Worm (Caenorhabditis elegans) whole organism, L2 larva: ENCODE measurements around the gene srd-21.
"Not testable (repeated sequence)": the region's sequence is repeated elsewhere in the genome, so short reads cannot be mapped to it uniquely, and the experiment has no call there.

Experiments used
- C34F6.9 ChIP-seq: fragments of 150-350 bp; optimal IDR thresholded peaks from 2 replicates; lab custom pipeline; 2014; ENCODE audit warnings: missing biosample characterization, missing genetic modification characterization
- R02D3.7 ChIP-seq: fragments of 150-350 bp; optimal IDR thresholded peaks from 2 replicates; lab custom pipeline; 2014; ENCODE audit warnings: missing biosample characterization, missing genetic modification characterization
- Y55F3AM.14 ChIP-seq: fragments of 200-800 bp; sonication (Bioruptor generic); optimal IDR thresholded peaks from 2 replicates; lab custom pipeline; 2018; ENCODE audit warnings: mild to moderate bottlenecking, missing genetic modification characterization, missing compliant biosample characterization
- alr-1 ChIP-seq: fragments of 150-350 bp; optimal IDR thresholded peaks from 2 replicates; lab custom pipeline; 2014; ENCODE audit warnings: missing biosample characterization, missing genetic modification characterization
- aly-2 ChIP-seq: fragments of 150-350 bp; optimal IDR thresholded peaks from 2 replicates; lab custom pipeline; 2014; ENCODE audit warnings: missing biosample characterization, missing genetic modification characterization
- ama-1 ChIP-seq: fragments of 150-350 bp; optimal IDR thresholded peaks from 2 replicates; lab custom pipeline; 2018; ENCODE audit warnings: inconsistent platforms
- ceh-16 ChIP-seq: fragments of 150-350 bp; optimal IDR thresholded peaks from 2 replicates; lab custom pipeline; 2014; ENCODE audit warnings: missing biosample characterization, missing genetic modification characterization
- ceh-82 ChIP-seq: fragments of 150-350 bp; optimal IDR thresholded peaks from 2 replicates; lab custom pipeline; 2014; ENCODE audit warnings: missing biosample characterization, missing genetic modification characterization
- crh-2 ChIP-seq: sonication (generic microtip); optimal IDR thresholded peaks from 2 replicates; lab custom pipeline; 2017; ENCODE audit warnings: missing biosample characterization, missing genetic modification characterization
- dmd-4 ChIP-seq: sonication (generic microtip); optimal IDR thresholded peaks from 2 replicates; lab custom pipeline; 2017; ENCODE audit warnings: missing biosample characterization, missing genetic modification characterization
- egl-27 ChIP-seq: sonication (generic microtip); optimal IDR thresholded peaks from 3 replicates; lab custom pipeline; 2017; ENCODE audit warnings: missing biosample characterization, missing genetic modification reagents, missing genetic modification characterization
- elt-1 ChIP-seq: fragments of 150-350 bp; optimal IDR thresholded peaks from 2 replicates; lab custom pipeline; 2014; ENCODE audit warnings: missing biosample characterization, missing genetic modification characterization
- lsy-2 ChIP-seq, 2 experiments: fragments of 150-350 bp in 1 of 2; sonication (generic microtip) in 1 of 2; optimal IDR thresholded peaks; 2 replicates each; lab custom pipeline; 2014 to 2017; ENCODE audit warnings: missing biosample characterization in 2 of 2, missing genetic modification characterization in 2 of 2
- mab-5 ChIP-seq: fragments of 150-350 bp; optimal IDR thresholded peaks from 2 replicates; lab custom pipeline; 2014; ENCODE audit warnings: missing biosample characterization, missing genetic modification characterization
- mbf-1 ChIP-seq: sonication (generic microtip); optimal IDR thresholded peaks from 2 replicates; lab custom pipeline; 2017; ENCODE audit warnings: missing biosample characterization, missing genetic modification characterization
- mdl-1 ChIP-seq, 2 experiments: fragments of 150-350 bp in 1 of 2; sonication (generic microtip) in 1 of 2; optimal IDR thresholded peaks; 2 replicates each; lab custom pipeline; 2017; ENCODE audit warnings: missing biosample characterization in 2 of 2, missing genetic modification characterization in 2 of 2
- nhr-10 ChIP-seq: sonication (generic microtip); optimal IDR thresholded peaks from 2 replicates; lab custom pipeline; 2017; ENCODE audit warnings: missing biosample characterization, missing genetic modification characterization
- nhr-12 ChIP-seq: fragments of 150-350 bp; optimal IDR thresholded peaks from 2 replicates; lab custom pipeline; 2014; ENCODE audit warnings: missing biosample characterization, missing genetic modification characterization
- nhr-129 ChIP-seq: fragments of 150-350 bp; optimal IDR thresholded peaks from 2 replicates; lab custom pipeline; 2014; ENCODE audit warnings: missing biosample characterization, missing genetic modification characterization
- nhr-21 ChIP-seq: fragments of 150-350 bp; optimal IDR thresholded peaks from 2 replicates; lab custom pipeline; 2014; ENCODE audit warnings: missing biosample characterization, missing genetic modification characterization
- nhr-23 ChIP-seq: fragments of 150-350 bp; optimal IDR thresholded peaks from 2 replicates; lab custom pipeline; 2014; ENCODE audit warnings: missing biosample characterization, missing genetic modification reagents, missing genetic modification characterization
- nhr-237 ChIP-seq: fragments of 150-350 bp; optimal IDR thresholded peaks from 2 replicates; lab custom pipeline; 2014; ENCODE audit warnings: missing biosample characterization, missing genetic modification characterization
- nhr-25 ChIP-seq: fragments of 150-350 bp; sonication (generic microtip); optimal IDR thresholded peaks from 3 replicates; lab custom pipeline; 2014; ENCODE audit warnings: missing biosample characterization, missing genetic modification characterization
- nhr-6 ChIP-seq: fragments of 150-350 bp; optimal IDR thresholded peaks from 2 replicates; lab custom pipeline; 2014; ENCODE audit warnings: missing biosample characterization, missing genetic modification characterization
- nhr-77 ChIP-seq: fragments of 150-350 bp; optimal IDR thresholded peaks from 2 replicates; lab custom pipeline; 2014; ENCODE audit warnings: missing biosample characterization, missing genetic modification characterization
- peb-1 ChIP-seq: fragments of 150-350 bp; optimal IDR thresholded peaks from 2 replicates; lab custom pipeline; 2014; ENCODE audit warnings: missing biosample characterization, missing genetic modification characterization
- skn-1 ChIP-seq: sonication (generic microtip); optimal IDR thresholded peaks from 2 replicates; lab custom pipeline; 2017; ENCODE audit warnings: missing biosample characterization, missing genetic modification characterization
- sma-9 ChIP-seq, 2 experiments: fragments of 150-350 bp in 1 of 2; sonication (generic microtip) in 1 of 2; optimal IDR thresholded peaks; 2 replicates each; lab custom pipeline; 2014 to 2016; ENCODE audit warnings: missing genetic modification characterization in 2 of 2, mild to moderate bottlenecking in 1 of 2, missing biosample characterization in 1 of 2, missing compliant biosample characterization in 1 of 2, missing genetic modification reagents in 1 of 2, moderate library complexity in 1 of 2
- snpc-4 ChIP-seq: fragments of 150-350 bp; optimal IDR thresholded peaks from 2 replicates; lab custom pipeline; 2014; ENCODE audit warnings: missing biosample characterization, missing genetic modification characterization
- unc-39 ChIP-seq: fragments of 150-350 bp; optimal IDR thresholded peaks from 2 replicates; lab custom pipeline; 2014; ENCODE audit warnings: missing biosample characterization, missing genetic modification characterization
- unc-62 ChIP-seq: fragments of 150-350 bp; optimal IDR thresholded peaks from 2 replicates; lab custom pipeline; 2014; ENCODE audit warnings: missing biosample characterization, missing genetic modification reagents, missing genetic modification characterization
- ztf-1 ChIP-seq: fragments of 200-800 bp; sonication (Bioruptor generic); conservative IDR thresholded peaks from 2 replicates; pipeline ENCODE4 v1.3.6; 2022; ENCODE audit warnings: missing genetic modification characterization, missing compliant biosample characterization
- ztf-11 ChIP-seq: sonication (generic microtip); optimal IDR thresholded peaks from 2 replicates; lab custom pipeline; 2017; ENCODE audit warnings: missing biosample characterization, missing genetic modification characterization
- ztf-4 ChIP-seq: fragments of 150-350 bp; optimal IDR thresholded peaks from 2 replicates; lab custom pipeline; 2014; ENCODE audit warnings: missing biosample characterization, missing genetic modification characterization

Gene srd-21

ce11 chrV:16649200-16649599 lies 19.5 kb downstream of the srd-21 start, which contains the start of gene W06G6.11:
Gene W06G6.11, minus strand, starts transcription at chrV:16649300.
- not testable (repeated sequence) for TF ChIP-seq ama-1 (lab: Kevin White, UChicago); nhr-6; nhr-129 (tag; lab: Kevin White, UChicago)

- not testable (repeated sequence) for TF ChIP-seq nhr-23 (tag; lab: Kevin White, UChicago); mab-5; nhr-25 (tag; lab: Kevin White, UChicago)
Measured at ce11 chrV:16654242-16654641, 24.5 kb downstream of the srd-21 start, which contains the start of gene W06G6.15. Gene W06G6.15, plus strand, starts transcription at chrV:16654542.

ce11 chrV:16660816-16661215 lies 31.1 kb downstream of the srd-21 start, which contains the start of gene Y70C5B.2:
Gene Y70C5B.2, minus strand, starts transcription at chrV:16660916.
- TF ChIP-seq elt-1 (tag; lab: Kevin White, UChicago); mab-5; nhr-77 (tag; lab: Kevin White, UChicago): not testable (repeated sequence)

- TF ChIP-seq egl-27 (tag; lab: Kevin White, UChicago) (no peak), snpc-4 (no peak), lsy-2 (tag; optimal IDR thresholded peaks at IDR 0.05; lab: Kevin White, UChicago) (no peak), alr-1 (tag; lab: Kevin White, UChicago) (no peak), ztf-11 (no peak), crh-2 (tag; lab: Kevin White, UChicago) (no peak)
Measured at ce11 chrV:16666647-16667046, 36.9 kb downstream of the srd-21 start, which contains the start of gene F14F8.14. Gene F14F8.14, minus strand, starts transcription at chrV:16666747.

- no peak for TF ChIP-seq ztf-1 (GFP tag; lab: Robert Waterston, UW)
- TF ChIP-seq, all 48 proteins: peak for 0
Measured at ce11 chrV:16668473-16668872, 38.8 kb downstream of the srd-21 start, which contains the start of gene F14F8.9. Gene F14F8.9, minus strand, starts transcription at chrV:16668573.

- TF ChIP-seq ztf-1 (GFP tag; lab: Robert Waterston, UW), result no peak
- no peak for TF ChIP-seq nhr-10
Measured at ce11 chrV:16671190-16671589, 41.5 kb downstream of the srd-21 start, which contains the start of gene str-61. Gene str-61, minus strand, starts transcription at chrV:16671290.

- TF ChIP-seq ceh-82 (tag; lab: Kevin White, UChicago) (no peak), ztf-4 (no peak), nhr-12 (tag; lab: Kevin White, UChicago) (no peak), ztf-1 (GFP tag; lab: Robert Waterston, UW) (no peak), dmd-4 (tag; lab: Kevin White, UChicago) (no peak), nhr-129 (tag; lab: Kevin White, UChicago) (no peak), ceh-16 (tag; lab: Kevin White, UChicago) (no peak), unc-62 (GFP tag; lab: Kevin White, UChicago) (no peak), nhr-21 (no peak), mab-5 (no peak), unc-39 (tag; lab: Kevin White, UChicago) (no peak), nhr-237 (tag; lab: Kevin White, UChicago) (no peak), peb-1 (tag; lab: Kevin White, UChicago) (no peak)
Measured at ce11 chrV:16672198-16672597, 42.5 kb downstream of the srd-21 start, which contains the start of gene F14F8.8. Gene F14F8.8, minus strand, starts transcription at chrV:16672298.

- TF ChIP-seq dmd-4 (tag; lab: Kevin White, UChicago), result no peak
- no peak for TF ChIP-seq elt-1 (tag; lab: Kevin White, UChicago)
- TF ChIP-seq, all 48 proteins: peak for 0
Measured at ce11 chrV:16674399-16674798, 44.7 kb downstream of the srd-21 start.

- no peak for TF ChIP-seq skn-1
- TF ChIP-seq Y55F3AM.14 (GFP tag; lab: Kevin White, UChicago), result no peak
- TF ChIP-seq nhr-21, result no peak
- TF ChIP-seq C34F6.9 (tag; lab: Kevin White, UChicago), result no peak
- TF ChIP-seq nhr-77 (tag; lab: Kevin White, UChicago), result no peak
- TF ChIP-seq egl-27 (tag; lab: Kevin White, UChicago), result no peak
- TF ChIP-seq mdl-1 (tag; optimal IDR thresholded peaks at IDR 0.05; lab: Kevin White, UChicago), result no peak
- TF ChIP-seq sma-9 (GFP tag; optimal IDR thresholded peaks at IDR 0.05; lab: Kevin White, UChicago), result no peak
- no peak for TF ChIP-seq sma-9 (tag; optimal IDR thresholded peaks at IDR 0.05; lab: Kevin White, UChicago)
- TF ChIP-seq mbf-1 (tag; lab: Kevin White, UChicago), result no peak
- no peak for TF ChIP-seq peb-1 (tag; lab: Kevin White, UChicago)
- TF ChIP-seq ceh-16 (tag; lab: Kevin White, UChicago), result no peak
- TF ChIP-seq nhr-25 (tag; lab: Kevin White, UChicago), result no peak
- no peak for TF ChIP-seq nhr-10
- no peak for TF ChIP-seq elt-1 (tag; lab: Kevin White, UChicago)
- TF ChIP-seq nhr-237 (tag; lab: Kevin White, UChicago), result no peak
- no peak for TF ChIP-seq aly-2 (tag; lab: Kevin White, UChicago)
- no peak for TF ChIP-seq ama-1 (lab: Kevin White, UChicago)
- no peak for TF ChIP-seq unc-62 (GFP tag; lab: Kevin White, UChicago)
- no peak for TF ChIP-seq R02D3.7
- TF ChIP-seq, all 48 proteins: peak for 0
Measured at ce11 chrV:16675553-16675952, 45.9 kb downstream of the srd-21 start, which contains the start of gene srz-1. Gene srz-1, plus strand, starts transcription at chrV:16675853.
